Fruit fly (Drosophila melanogaster) whole organism, adult: ENCODE data around the gene CG17109.
A peak's percentile ranks its signal among the peaks of the same experiment; 100 is the strongest.

Experiments
- CG11617 ChIP-seq: fragments of 200-800 bp; sonication (Bioruptor generic); optimal IDR thresholded peaks from 2 replicates; lab custom pipeline; 2017; ENCODE audit warnings: mild to moderate bottlenecking, missing biosample characterization, missing genetic modification reagents, missing genetic modification characterization
- CG12768 ChIP-seq: fragments of 200-800 bp; sonication (Bioruptor generic); optimal IDR thresholded peaks from 2 replicates; lab custom pipeline; 2017; ENCODE audit warnings: missing biosample characterization, missing genetic modification characterization, mild to moderate bottlenecking, moderate library complexity, missing genetic modification reagents
- CG14711 ChIP-seq: fragments of 200-800 bp; sonication (Bioruptor generic); optimal IDR thresholded peaks from 2 replicates; lab custom pipeline; 2018; ENCODE audit warnings: missing biosample characterization, mild to moderate bottlenecking, missing genetic modification characterization, moderate library complexity
- CG1620 ChIP-seq: fragments of 200-800 bp; sonication (Bioruptor generic); optimal IDR thresholded peaks from 2 replicates; lab custom pipeline; 2016; ENCODE audit warnings: missing biosample characterization, missing genetic modification characterization
- CG33017 ChIP-seq: fragments of 200-800 bp; sonication (Bioruptor generic); optimal IDR thresholded peaks from 2 replicates; lab custom pipeline; 2018; ENCODE audit warnings: missing biosample characterization, mild to moderate bottlenecking, missing genetic modification characterization, moderate library complexity
- CG5204 ChIP-seq: fragments of 200-800 bp; sonication (Bioruptor generic); optimal IDR thresholded peaks from 2 replicates; lab custom pipeline; 2016; ENCODE audit warnings: missing biosample characterization, missing genetic modification characterization
- CG7045 ChIP-seq: fragments of 200-800 bp; sonication (Bioruptor generic); optimal IDR thresholded peaks from 2 replicates; lab custom pipeline; 2017; ENCODE audit warnings: missing biosample characterization, mild to moderate bottlenecking, missing genetic modification characterization
- CG7101 ChIP-seq: fragments of 200-800 bp; sonication (Bioruptor generic); optimal IDR thresholded peaks from 2 replicates; lab custom pipeline; 2018; ENCODE audit warnings: missing biosample characterization, mild to moderate bottlenecking, missing genetic modification characterization, moderate library complexity
- Clk ChIP-seq: fragments of 200-800 bp; sonication (Bioruptor generic); optimal IDR thresholded peaks from 2 replicates; lab custom pipeline; 2017; ENCODE audit warnings: missing biosample characterization, missing genetic modification characterization
- Crg-1 ChIP-seq: fragments of 200-800 bp; sonication (Bioruptor generic); optimal IDR thresholded peaks from 2 replicates; lab custom pipeline; 2016; ENCODE audit warnings: missing biosample characterization, missing genetic modification characterization
- Hr96 ChIP-seq: fragments of 200-800 bp; sonication (Bioruptor generic); optimal IDR thresholded peaks from 2 replicates; lab custom pipeline; 2016; ENCODE audit warnings: missing biosample characterization, missing genetic modification characterization
- Mnt ChIP-seq: fragments of 200-800 bp; sonication (Bioruptor generic); optimal IDR thresholded peaks from 2 replicates; lab custom pipeline; 2016; ENCODE audit warnings: missing biosample characterization, mild to moderate bottlenecking, missing genetic modification characterization
- bab1 ChIP-seq: fragments of 200-800 bp; sonication (Bioruptor generic); optimal IDR thresholded peaks from 3 replicates; lab custom pipeline; 2019; ENCODE audit warnings: missing biosample characterization, mild to moderate bottlenecking, missing genetic modification characterization, moderate library complexity
- cic ChIP-seq: fragments of 200-800 bp; sonication (Bioruptor generic); optimal IDR thresholded peaks from 2 replicates; lab custom pipeline; 2017; ENCODE audit warnings: missing biosample characterization, mild to moderate bottlenecking, missing genetic modification characterization, moderate library complexity
- cnc ChIP-seq, 2 experiments: fragments of >200 bp; optimal IDR thresholded peaks; 2 replicates each; lab custom pipeline; 2017
- kay ChIP-seq: fragments of 200-800 bp; sonication (Bioruptor generic); peaks from one replicate; lab custom pipeline; 2016; ENCODE audit warnings: missing biosample characterization, missing genetic modification characterization, borderline replicate concordance
- ovo ChIP-seq: fragments of 200-800 bp; sonication (Bioruptor generic); optimal IDR thresholded peaks from 2 replicates; lab custom pipeline; 2016; ENCODE audit warnings: missing biosample characterization, missing genetic modification characterization
- pad ChIP-seq: fragments of 200-800 bp; sonication (Bioruptor generic); optimal IDR thresholded peaks from 3 replicates; lab custom pipeline; 2017; ENCODE audit warnings: missing biosample characterization, missing genetic modification characterization, mild to moderate bottlenecking, moderate library complexity, missing genetic modification reagents
- tj ChIP-seq: fragments of 200-800 bp; sonication (Bioruptor generic); optimal IDR thresholded peaks from 3 replicates; lab custom pipeline; 2017; ENCODE audit warnings: missing biosample characterization, mild to moderate bottlenecking, missing genetic modification characterization, moderate library complexity
- toe ChIP-seq: fragments of 200-800 bp; sonication (Bioruptor generic); optimal IDR thresholded peaks from 2 replicates; lab custom pipeline; 2016; ENCODE audit warnings: missing biosample characterization, missing genetic modification characterization

CG17109 gene

dm6 chr3R:23060166-23060565 lies 35.3 kb upstream of the CG17109 start:
- TF ChIP-seq cnc (optimal IDR thresholded peaks at IDR 0.05; lab: Kevin White, UChicago) (no peak), CG11617 (GFP tag; lab: Kevin White, UChicago) (no peak), tj (GFP tag; lab: Kevin White, UChicago) (no peak), CG7045 (GFP tag; lab: Kevin White, UChicago) (no peak), Clk (GFP tag; lab: Kevin White, UChicago) (no peak), Hr96 (GFP tag; lab: Kevin White, UChicago) (no peak), CG1620 (GFP tag; lab: Kevin White, UChicago) (no peak), CG14711 (tag; lab: Kevin White, UChicago) (no peak), ovo (no peak), toe (GFP tag; lab: Kevin White, UChicago) (no peak), Crg-1 (no peak), CG33017 (tag; lab: Kevin White, UChicago) (no peak), pad (no peak), cic (GFP tag; lab: Kevin White, UChicago) (no peak), CG12768 (no peak), CG5204 (GFP tag; lab: Kevin White, UChicago) (no peak)

DNA sequence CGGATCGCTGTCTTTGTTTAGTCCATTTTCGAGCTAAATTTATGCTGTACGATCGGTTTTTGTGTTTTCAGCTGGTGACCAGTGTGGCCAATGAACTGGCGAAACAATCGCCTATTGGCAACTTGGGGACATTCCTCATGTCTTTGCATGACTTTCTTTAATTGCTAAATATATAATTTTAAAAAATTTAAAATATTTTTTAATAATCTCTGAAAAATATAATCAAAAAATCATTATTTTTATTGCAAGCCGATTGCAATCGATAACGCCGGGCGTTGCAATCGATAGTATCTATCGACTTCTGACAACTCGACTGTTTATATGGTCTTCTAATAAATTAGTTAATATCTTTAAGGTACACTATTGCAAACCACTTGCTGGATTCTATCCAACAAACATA lies 34.3 kb upstream of the CG17109 start, which contains the start of the genes sav and Ublcp1:
Gene sav, minus strand, starts transcription at position 96 of the 400 bp plus-strand sequence.
Gene Ublcp1, plus strand, starts transcription at position 285 of the 400 bp plus-strand sequence.
- TF ChIP-seq Crg-1 (peak; percentile 0), CG1620 (GFP tag; lab: Kevin White, UChicago) (no peak), ovo (no peak), CG12768 (no peak), CG11617 (GFP tag; lab: Kevin White, UChicago) (peak; percentile 9), pad (no peak), cic (GFP tag; lab: Kevin White, UChicago) (no peak), CG7045 (GFP tag; lab: Kevin White, UChicago) (no peak), cnc (optimal IDR thresholded peaks at IDR 0.05; lab: Kevin White, UChicago) (no peak), Hr96 (GFP tag; lab: Kevin White, UChicago) (no peak), CG7101 (tag; lab: Kevin White, UChicago) (peak; percentile 4), kay (GFP tag; lab: Kevin White, UChicago) (no peak), CG5204 (GFP tag; lab: Kevin White, UChicago) (no peak), Mnt (GFP tag; lab: Kevin White, UChicago) (no peak), CG14711 (tag; lab: Kevin White, UChicago) (peak; percentile 58), bab1 (GFP tag; lab: Kevin White, UChicago) (no peak), toe (GFP tag; lab: Kevin White, UChicago) (no peak), CG33017 (tag; lab: Kevin White, UChicago) (peak; percentile 10), Clk (GFP tag; lab: Kevin White, UChicago) (no peak), tj (GFP tag; lab: Kevin White, UChicago) (peak; percentile 43)

DNA sequence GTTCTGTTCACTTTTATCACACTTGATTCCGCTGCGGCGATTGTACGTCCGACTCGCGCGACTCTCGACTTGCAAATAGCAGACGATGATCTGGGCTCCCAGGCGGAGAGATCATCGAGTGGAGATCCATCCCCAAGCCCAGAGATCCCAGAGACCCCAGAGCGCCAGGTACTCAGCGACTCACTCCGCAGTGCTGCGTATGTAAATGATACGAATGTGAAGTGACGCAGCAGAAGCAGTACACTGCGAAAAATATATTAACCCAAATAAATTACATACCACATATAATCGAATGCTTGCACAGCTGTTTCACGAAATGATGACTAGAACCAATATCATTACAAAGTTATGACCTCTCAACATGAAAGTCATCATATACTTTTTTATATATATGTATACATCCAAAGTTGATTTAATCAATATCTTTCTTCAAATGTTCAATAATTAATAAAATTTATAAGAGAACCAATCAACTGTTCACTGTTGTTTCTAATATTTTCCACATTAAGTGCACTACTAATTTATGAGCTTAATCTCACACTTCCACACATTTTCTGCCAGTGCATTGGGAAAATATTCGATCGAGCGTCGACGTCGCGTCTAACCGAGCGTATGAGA lies 28.2 kb upstream of the CG17109 start, which contains the start of gene CG17111:
Gene CG17111, minus strand, starts transcription at position 51 of the 618 bp plus-strand sequence.
- TF ChIP-seq bab1 (GFP tag; lab: Kevin White, UChicago) (no peak), CG1620 (GFP tag; lab: Kevin White, UChicago) (no peak), Mnt (GFP tag; lab: Kevin White, UChicago) (no peak), cnc (optimal IDR thresholded peaks at IDR 0.05; lab: Kevin White, UChicago) (peak in 1 of 2 experiments; percentile 77), CG33017 (tag; lab: Kevin White, UChicago) (peak; percentile 59), tj (GFP tag; lab: Kevin White, UChicago) (peak; percentile 39), ovo (no peak), Clk (GFP tag; lab: Kevin White, UChicago) (peak; percentile 60), kay (GFP tag; lab: Kevin White, UChicago) (peak; percentile 69), Hr96 (GFP tag; lab: Kevin White, UChicago) (peak; percentile 25), toe (GFP tag; lab: Kevin White, UChicago) (peak; percentile 63), CG11617 (GFP tag; lab: Kevin White, UChicago) (peak; percentile 76), pad (peak; percentile 30), cic (GFP tag; lab: Kevin White, UChicago) (no peak), CG7101 (tag; lab: Kevin White, UChicago) (peak; percentile 54), CG5204 (GFP tag; lab: Kevin White, UChicago) (peak; percentile 74), Crg-1 (no peak), CG12768 (peak; percentile 71), CG7045 (GFP tag; lab: Kevin White, UChicago) (peak; percentile 76), CG14711 (tag; lab: Kevin White, UChicago) (peak; percentile 3)

DNA sequence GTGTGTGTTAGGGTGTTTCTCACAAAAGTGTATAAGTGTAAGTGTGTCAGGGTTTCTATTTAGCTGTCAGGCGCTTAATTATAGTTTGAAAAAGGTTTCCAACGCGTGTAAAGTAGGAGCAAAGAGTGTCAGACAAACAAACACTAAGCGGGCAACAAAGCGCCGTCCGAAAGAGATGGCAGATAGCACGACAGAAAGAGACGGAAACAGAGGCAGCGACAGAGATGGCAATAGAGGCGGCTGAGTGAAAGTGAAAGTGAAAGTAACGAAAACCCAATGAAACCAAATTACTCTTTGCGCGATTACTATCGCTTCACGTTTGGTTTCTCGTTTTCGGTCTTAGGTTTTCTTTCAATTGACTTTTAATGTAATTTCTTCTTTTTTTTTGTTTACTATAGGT lies 21.0 kb upstream of the CG17109 start:
- no peak for TF ChIP-seq CG11617 (GFP tag; lab: Kevin White, UChicago)
- TF ChIP-seq CG12768 = no peak
- TF ChIP-seq Clk (GFP tag; lab: Kevin White, UChicago) = no peak
- no peak for TF ChIP-seq kay (GFP tag; lab: Kevin White, UChicago)
- no peak for TF ChIP-seq Crg-1
- TF ChIP-seq Mnt (GFP tag; lab: Kevin White, UChicago) = no peak
- TF ChIP-seq cnc (optimal IDR thresholded peaks at IDR 0.05; lab: Kevin White, UChicago) = no peak
- TF ChIP-seq CG5204 (GFP tag; lab: Kevin White, UChicago) = no peak
- no peak for TF ChIP-seq bab1 (GFP tag; lab: Kevin White, UChicago)
- no peak for TF ChIP-seq CG7045 (GFP tag; lab: Kevin White, UChicago)
- TF ChIP-seq pad = no peak
- no peak for TF ChIP-seq tj (GFP tag; lab: Kevin White, UChicago)
- TF ChIP-seq ovo = no peak
- TF ChIP-seq CG7101 (tag; lab: Kevin White, UChicago) = no peak
- TF ChIP-seq Hr96 (GFP tag; lab: Kevin White, UChicago) = no peak
- TF ChIP-seq CG14711 (tag; lab: Kevin White, UChicago) = no peak

- TF ChIP-seq cnc (optimal IDR thresholded peaks at IDR 0.05; lab: Kevin White, UChicago) (no peak), pad (no peak), tj (GFP tag; lab: Kevin White, UChicago) (no peak), Clk (GFP tag; lab: Kevin White, UChicago) (no peak), ovo (no peak), kay (GFP tag; lab: Kevin White, UChicago) (no peak), toe (GFP tag; lab: Kevin White, UChicago) (no peak), Mnt (GFP tag; lab: Kevin White, UChicago) (no peak), Hr96 (GFP tag; lab: Kevin White, UChicago) (no peak), bab1 (GFP tag; lab: Kevin White, UChicago) (no peak), CG11617 (GFP tag; lab: Kevin White, UChicago) (no peak), CG1620 (GFP tag; lab: Kevin White, UChicago) (no peak), CG33017 (tag; lab: Kevin White, UChicago) (no peak)
These were observed 14.2 kb upstream of the CG17109 start for dm6 chr3R:23081265-23081664.
